Worm (Caenorhabditis elegans) whole organism, early embryonic: Measurements from ENCODE around the gene pms-2.

Experiments used
- aly-1 ChIP-seq: sonication (generic microtip); optimal IDR thresholded peaks from 2 replicates; lab custom pipeline; 2016; ENCODE audit warnings: missing genetic modification characterization, missing compliant biosample characterization
- ama-1 ChIP-seq: fragments of 150-350 bp; optimal IDR thresholded peaks from 2 replicates; lab custom pipeline; 2014

- TF ChIP-seq aly-1 (tag; lab: Kevin White, UChicago) (no peak), ama-1 (lab: Kevin White, UChicago) (no peak)
These were observed 34.1 kb upstream of the pms-2 start, which contains the start of gene dhs-20 for ce11 chrV:11604484-11604883.
